Worm (Caenorhabditis elegans) whole organism, young adult: ENCODE data around the gene F20C5.7.

Source experiments
- C06A6.2 ChIP-seq: fragments of 200-800 bp; sonication (Bioruptor generic); conservative IDR thresholded peaks from 2 replicates; pipeline ENCODE4 v1.3.6; 2022; ENCODE audit warnings: missing genetic modification characterization, missing compliant biosample characterization
- C17E4.6 ChIP-seq: fragments of 200-800 bp; sonication (Bioruptor generic); IDR thresholded peaks from 2 replicates; pipeline ENCODE4 v1.3.6; 2022; ENCODE audit warnings: missing genetic modification reagents, missing genetic modification characterization, missing compliant biosample characterization
- Y56A3A.18 ChIP-seq: fragments of 200-800 bp; sonication (Bioruptor generic); IDR thresholded peaks from 2 replicates; pipeline ENCODE4 v1.3.6; 2022; ENCODE audit warnings: missing genetic modification reagents, missing genetic modification characterization, missing compliant biosample characterization
- aptf-3 ChIP-seq: fragments of 200-800 bp; sonication (Bioruptor generic); IDR thresholded peaks from 2 replicates; pipeline ENCODE4 v1.3.6; 2022; ENCODE audit warnings: missing genetic modification characterization, missing compliant biosample characterization
- attf-3 ChIP-seq: fragments of 200-800 bp; sonication (Bioruptor generic); conservative IDR thresholded peaks from 2 replicates; pipeline ENCODE4 v1.3.6; 2022; ENCODE audit warnings: missing genetic modification reagents, missing genetic modification characterization, missing compliant biosample characterization
- bed-2 ChIP-seq: fragments of 200-800 bp; sonication (Bioruptor generic); IDR thresholded peaks from 2 replicates; pipeline ENCODE4 v1.3.6; 2022; ENCODE audit warnings: missing genetic modification reagents, missing genetic modification characterization, missing compliant biosample characterization
- ceh-40 ChIP-seq: fragments of 200-800 bp; sonication (Bioruptor generic); IDR thresholded peaks from 2 replicates; pipeline ENCODE4 v1.3.6; 2022; ENCODE audit warnings: missing genetic modification characterization, missing compliant biosample characterization
- dpff-1 ChIP-seq: sonication (generic microtip); optimal IDR thresholded peaks from 2 replicates; lab custom pipeline; 2017; ENCODE audit warnings: mild to moderate bottlenecking, missing genetic modification characterization, missing compliant biosample characterization
- gei-17 ChIP-seq: fragments of 200-800 bp; sonication (Bioruptor generic); optimal IDR thresholded peaks from 2 replicates; lab custom pipeline; 2018; ENCODE audit warnings: mild to moderate bottlenecking, missing genetic modification characterization, missing compliant biosample characterization
- hsf-1 ChIP-seq: fragments of 200-800 bp; sonication (Bioruptor generic); IDR thresholded peaks from 2 replicates; pipeline ENCODE4 v1.3.6; 2022; ENCODE audit warnings: missing genetic modification reagents, missing genetic modification characterization, missing compliant biosample characterization
- let-607 ChIP-seq, 2 experiments: fragments of 200-800 bp in 1 of 2; sonication (Bioruptor generic) in 1 of 2; sonication (generic microtip) in 1 of 2; optimal IDR thresholded peaks; 2 replicates each; lab custom pipeline; 2016 to 2018; ENCODE audit warnings: mild to moderate bottlenecking in 2 of 2, missing compliant biosample characterization in 2 of 2, missing genetic modification characterization in 2 of 2, moderate library complexity in 2 of 2, missing genotype in 1 of 2
- lin-26 ChIP-seq: fragments of 200-800 bp; sonication (Bioruptor generic); IDR thresholded peaks from 2 replicates; pipeline ENCODE4 v1.3.6; 2022; ENCODE audit warnings: missing genetic modification reagents, missing genetic modification characterization, missing compliant biosample characterization
- lin-40 ChIP-seq: sonication (generic microtip); optimal IDR thresholded peaks from 2 replicates; lab custom pipeline; 2016; ENCODE audit warnings: missing genetic modification characterization, mild to moderate bottlenecking, missing compliant biosample characterization, missing genotype, missing genetic modification reagents
- madf-10 ChIP-seq: sonication (generic microtip); optimal IDR thresholded peaks from 2 replicates; lab custom pipeline; 2016; ENCODE audit warnings: mild to moderate bottlenecking, missing genetic modification characterization, missing compliant biosample characterization
- nfya-1 ChIP-seq: sonication (generic microtip); optimal IDR thresholded peaks from 2 replicates; lab custom pipeline; 2017; ENCODE audit warnings: antibody characterized with exemption, missing compliant biosample characterization, missing genetic modification characterization, borderline replicate concordance; ENCODE audit not compliant: insufficient read depth
- tlf-1 ChIP-seq: fragments of 200-800 bp; sonication (Bioruptor generic); optimal IDR thresholded peaks from 2 replicates; lab custom pipeline; 2018; ENCODE audit warnings: mild to moderate bottlenecking, missing genetic modification characterization, missing compliant biosample characterization
- xnd-1 ChIP-seq: sonication (generic microtip); optimal IDR thresholded peaks from 2 replicates; lab custom pipeline; 2016; ENCODE audit warnings: missing genotype, missing genetic modification reagents, missing genetic modification characterization, missing compliant biosample characterization
- ztf-25 ChIP-seq: fragments of 200-800 bp; sonication (Bioruptor generic); IDR thresholded peaks from 2 replicates; pipeline ENCODE4 v1.3.6; 2022; ENCODE audit warnings: missing genetic modification reagents, missing genetic modification characterization, missing compliant biosample characterization
- ztf-3 ChIP-seq: fragments of 200-800 bp; sonication (Bioruptor generic); optimal IDR thresholded peaks from 2 replicates; lab custom pipeline; 2018; ENCODE audit warnings: mild to moderate bottlenecking, missing genetic modification characterization, missing compliant biosample characterization

The F20C5.7 gene

ce11 chrIV:8705504-8705903 lies 40.0 kb downstream of the F20C5.7 start, which contains the start of gene H23L24.4:
Gene H23L24.4, minus strand, starts transcription at chrIV:8705604.
- no peak for TF ChIP-seq let-607 (tag; optimal IDR thresholded peaks at IDR 0.05; lab: Kevin White, UChicago)
- TF ChIP-seq ztf-25: no peak
- TF ChIP-seq C06A6.2: no peak
- TF ChIP-seq aptf-3: no peak
- no peak for TF ChIP-seq tlf-1 (GFP tag; lab: Kevin White, UChicago)
- no peak for TF ChIP-seq bed-2 (GFP tag; lab: Robert Waterston, UW)
- TF ChIP-seq nfya-1 (tag; lab: Kevin White, UChicago): no peak
- no peak for TF ChIP-seq ztf-3 (GFP tag; lab: Kevin White, UChicago)

ce11 chrIV:8697436-8697835 lies 48.1 kb downstream of the F20C5.7 start, which contains the start of gene ttll-11:
Gene ttll-11, plus strand, starts transcription at chrIV:8697736.
- TF ChIP-seq C17E4.6 (GFP tag; lab: Robert Waterston, UW) (no peak), lin-40 (tag; lab: Kevin White, UChicago) (no peak), lin-26 (GFP tag; lab: Robert Waterston, UW) (no peak), ceh-40 (GFP tag; lab: Robert Waterston, UW) (no peak), dpff-1 (tag; lab: Kevin White, UChicago) (no peak), attf-3 (GFP tag; lab: Robert Waterston, UW) (no peak), Y56A3A.18 (GFP tag; lab: Robert Waterston, UW) (no peak), xnd-1 (tag; lab: Kevin White, UChicago) (no peak), gei-17 (GFP tag; lab: Kevin White, UChicago) (no peak), madf-10 (tag; lab: Kevin White, UChicago) (no peak), hsf-1 (GFP tag; lab: Robert Waterston, UW) (no peak)
- TF ChIP-seq, all 124 proteins: peak for 0
